Fruit fly (Drosophila melanogaster) whole organism, embryonic: ENCODE data around the gene ss.

Source experiments
- CG17829 ChIP-seq: fragments of 200-800 bp; optimal IDR thresholded peaks from 2 replicates; lab custom pipeline; 2019; ENCODE audit warnings: missing biosample characterization, mild to moderate bottlenecking, missing genetic modification characterization, moderate library complexity
- Kr ChIP-seq: fragments of 200-800 bp; sonication (Bioruptor generic); optimal IDR thresholded peaks from 2 replicates; lab custom pipeline; 2017; ENCODE audit warnings: missing biosample characterization, mild to moderate bottlenecking, missing genetic modification characterization
- sima ChIP-seq: fragments of 200-800 bp; sonication (Bioruptor generic); optimal IDR thresholded peaks from 2 replicates; lab custom pipeline; 2016; ENCODE audit warnings: missing biosample characterization, missing genetic modification characterization
- wdn ChIP-seq: fragments of 200-800 bp; sonication (Bioruptor generic); IDR thresholded peaks from 2 replicates; pipeline ENCODE4 v1.3.6; 2022; ENCODE audit warnings: missing biosample characterization, missing genetic modification characterization

DNA sequence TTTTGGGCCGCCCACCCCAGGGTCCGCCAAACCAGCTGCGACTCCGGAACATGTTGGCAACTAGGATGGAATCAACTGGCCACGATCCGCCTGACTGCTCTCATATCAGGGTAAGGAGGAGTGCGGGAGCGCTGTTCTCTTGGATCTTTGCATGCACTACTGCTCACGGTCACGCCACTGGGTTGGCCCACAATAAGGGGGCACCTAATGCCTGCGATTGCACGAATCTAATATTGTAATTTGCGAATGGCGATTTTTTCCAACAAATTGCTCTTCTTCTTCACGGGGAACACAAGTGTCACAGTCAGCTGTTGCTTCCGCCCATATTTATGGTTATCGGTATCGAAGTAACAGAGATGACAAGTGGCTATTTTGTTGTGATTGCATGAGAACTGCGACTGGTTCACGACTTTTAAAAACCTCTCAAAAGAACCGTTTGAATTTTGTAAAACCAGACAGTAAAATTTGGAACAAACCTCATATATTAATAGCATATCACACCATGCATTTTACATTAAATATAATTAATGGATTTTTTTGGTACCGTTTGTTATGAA, 38.0 kb upstream of the ss start, which contains the start of gene ema:
- TF ChIP-seq wdn (GFP tag; lab: Robert Waterston, UW): no peak
- TF ChIP-seq CG17829 (tag; lab: Kevin White, UChicago): peak; percentile 51
- no peak for TF ChIP-seq Kr (GFP tag; lab: Kevin White, UChicago)
- no peak for TF ChIP-seq sima (GFP tag; lab: Kevin White, UChicago)
